Worm (Caenorhabditis elegans) whole organism, L3 larva: Measurements from ENCODE around the gene K02H11.9.

Experiments
- lin-15B ChIP-seq: fragments of 150-350 bp; optimal IDR thresholded peaks from 2 replicates; lab custom pipeline; 2014; ENCODE audit warnings: missing biosample characterization, missing genetic modification characterization
- lin-39 ChIP-seq: fragments of 150-350 bp; optimal IDR thresholded peaks from 2 replicates; lab custom pipeline; 2018; ENCODE audit warnings: missing biosample characterization, missing genetic modification reagents, missing genetic modification characterization
- nhr-23 ChIP-seq: fragments of 150-350 bp; optimal IDR thresholded peaks from 2 replicates; lab custom pipeline; 2014; ENCODE audit warnings: missing biosample characterization, missing genetic modification reagents, missing genetic modification characterization
- nhr-237 ChIP-seq: fragments of 150-350 bp; optimal IDR thresholded peaks from 2 replicates; lab custom pipeline; 2014; ENCODE audit warnings: missing biosample characterization, missing genetic modification characterization
- pha-4 ChIP-seq: fragments of 150-350 bp; optimal IDR thresholded peaks from 2 replicates; lab custom pipeline; 2014; ENCODE audit warnings: missing biosample characterization, missing genetic modification reagents, missing genetic modification characterization
- skn-1 ChIP-seq: fragments of 150-350 bp; optimal IDR thresholded peaks from 2 replicates; lab custom pipeline; 2014; ENCODE audit warnings: missing biosample characterization, missing genetic modification characterization
- tbx-2 ChIP-seq: sonication (generic microtip); optimal IDR thresholded peaks from 2 replicates; lab custom pipeline; 2016; ENCODE audit warnings: mild to moderate bottlenecking, missing genetic modification characterization, missing compliant biosample characterization

DNA sequence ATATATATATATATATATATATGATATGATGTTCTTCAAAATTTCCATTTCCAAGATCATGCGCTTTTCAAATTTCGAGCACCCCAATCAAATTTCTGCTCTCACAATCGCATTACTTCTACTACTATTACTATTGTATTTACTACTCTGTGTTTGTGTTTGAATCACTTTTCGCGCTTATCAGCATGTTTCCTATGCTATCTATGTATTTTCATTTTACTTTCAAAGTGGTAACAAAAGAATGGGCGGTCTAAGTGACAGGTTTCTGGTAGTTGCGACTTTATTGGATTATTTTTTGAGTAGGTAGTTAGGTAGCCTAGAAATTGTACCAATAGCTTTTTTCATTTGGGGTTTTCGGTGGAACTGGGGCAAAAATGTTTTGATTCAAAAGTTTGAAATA, 21.2 kb upstream of the K02H11.9 start:
- TF ChIP-seq nhr-23 (no peak), lin-39 (tag; lab: Kevin White, UChicago) (no peak), tbx-2 (tag; lab: Kevin White, UChicago) (no peak), lin-15B (tag; lab: Kevin White, UChicago) (no peak), nhr-237 (tag; lab: Kevin White, UChicago) (no peak), skn-1 (tag; lab: Kevin White, UChicago) (no peak), pha-4 (tag; lab: Kevin White, UChicago) (peak; percentile 13)
